Worm (Caenorhabditis elegans) whole organism, L1 larva: ENCODE data around the gene Y37D8A.19.

Experiments used
- C04F5.9 ChIP-seq: sonication (generic microtip); optimal IDR thresholded peaks from 2 replicates; lab custom pipeline; 2016; ENCODE audit warnings: missing genetic modification characterization, missing compliant biosample characterization
- C16A3.4 ChIP-seq: fragments of 150-350 bp; optimal IDR thresholded peaks from 2 replicates; lab custom pipeline; 2014; ENCODE audit warnings: missing biosample characterization, missing genetic modification characterization
- C34B4.2 ChIP-seq: sonication (generic microtip); optimal IDR thresholded peaks from 2 replicates; lab custom pipeline; 2017; ENCODE audit warnings: mild to moderate bottlenecking, missing genetic modification characterization, missing compliant biosample characterization
- F16B12.6 ChIP-seq: fragments of 150-350 bp; optimal IDR thresholded peaks from 2 replicates; lab custom pipeline; 2014; ENCODE audit warnings: missing biosample characterization, missing genetic modification characterization
- Y116A8C.19 ChIP-seq: sonication (generic microtip); optimal IDR thresholded peaks from 2 replicates; lab custom pipeline; 2016; ENCODE audit warnings: missing compliant biosample characterization, missing genetic modification characterization, borderline replicate concordance
- aha-1 ChIP-seq: fragments of 150-350 bp; optimal IDR thresholded peaks from 2 replicates; lab custom pipeline; 2014; ENCODE audit warnings: missing biosample characterization, missing genetic modification characterization
- ama-1 ChIP-seq: fragments of 150-350 bp; optimal IDR thresholded peaks from 2 replicates; lab custom pipeline; 2014
- blmp-1 ChIP-seq: fragments of 150-350 bp; optimal IDR thresholded peaks from 2 replicates; lab custom pipeline; 2014; ENCODE audit warnings: missing biosample characterization, missing genetic modification characterization
- ceh-63 ChIP-seq: fragments of 200-800 bp; sonication (Bioruptor generic); optimal IDR thresholded peaks from 2 replicates; lab custom pipeline; 2018; ENCODE audit warnings: mild to moderate bottlenecking, missing genetic modification characterization, missing compliant biosample characterization
- ces-1 ChIP-seq: fragments of 150-350 bp; optimal IDR thresholded peaks from 2 replicates; lab custom pipeline; 2014; ENCODE audit warnings: missing biosample characterization, missing genetic modification reagents, missing genetic modification characterization
- dpl-1 ChIP-seq, 3 experiments: fragments of 150-350 bp in 2 of 3; sonication (generic microtip) in 1 of 3; optimal IDR thresholded peaks; 2 replicates each; lab custom pipeline; 2014 to 2017; ENCODE audit warnings: missing biosample characterization in 3 of 3, missing genetic modification characterization in 3 of 3, missing genetic modification reagents in 3 of 3
- efl-1 ChIP-seq, 4 experiments: fragments of 150-350 bp; optimal IDR thresholded peaks in 3 of 4; peaks in 1 of 4; 1 replicate in 1 of 4; 2 replicates in 3 of 4; lab custom pipeline; 2014; ENCODE audit warnings: missing biosample characterization in 2 of 4, missing genetic modification characterization in 2 of 4, missing genetic modification reagents in 2 of 4
- efl-3 ChIP-seq: fragments of 200-800 bp; sonication (Bioruptor generic); optimal IDR thresholded peaks from 2 replicates; lab custom pipeline; 2018; ENCODE audit warnings: mild to moderate bottlenecking, missing genetic modification characterization, missing compliant biosample characterization
- fos-1 ChIP-seq: fragments of 150-350 bp; optimal IDR thresholded peaks from 2 replicates; lab custom pipeline; 2014; ENCODE audit warnings: missing biosample characterization, missing genetic modification characterization
- irx-1 ChIP-seq: sonication (generic microtip); optimal IDR thresholded peaks from 2 replicates; lab custom pipeline; 2016; ENCODE audit warnings: missing genetic modification characterization, missing compliant biosample characterization
- jun-1 ChIP-seq: fragments of 150-350 bp; optimal IDR thresholded peaks from 2 replicates; lab custom pipeline; 2014; ENCODE audit warnings: missing biosample characterization, missing genetic modification reagents, missing genetic modification characterization
- lin-14 ChIP-seq: fragments of 200-800 bp; sonication (Bioruptor generic); optimal IDR thresholded peaks from 2 replicates; lab custom pipeline; 2018; ENCODE audit warnings: mild to moderate bottlenecking, missing genetic modification characterization, moderate library complexity, missing compliant biosample characterization
- lin-35 ChIP-seq, 2 experiments: fragments of 150-350 bp; optimal IDR thresholded peaks; 2 replicates each; lab custom pipeline; 2014; ENCODE audit warnings: missing biosample characterization in 2 of 2, missing genetic modification characterization in 2 of 2, missing genetic modification reagents in 2 of 2
- lsy-2 ChIP-seq, 2 experiments: fragments of 150-350 bp; optimal IDR thresholded peaks; 2 replicates each; lab custom pipeline; 2014; ENCODE audit warnings: missing biosample characterization in 2 of 2, missing genetic modification characterization in 2 of 2
- mab-9 ChIP-seq: fragments of 200-800 bp; sonication (Bioruptor generic); IDR thresholded peaks from 2 replicates; pipeline ENCODE4 v1.3.6; 2022; ENCODE audit warnings: missing genetic modification reagents, missing genetic modification characterization, missing compliant biosample characterization
- mdl-1 ChIP-seq, 2 experiments: fragments of 150-350 bp; optimal IDR thresholded peaks; 2 replicates each; lab custom pipeline; 2014 to 2017; ENCODE audit warnings: missing biosample characterization in 2 of 2, missing genetic modification characterization in 2 of 2, inconsistent platforms in 1 of 2
- mef-2 ChIP-seq: fragments of 150-350 bp; optimal IDR thresholded peaks from 2 replicates; lab custom pipeline; 2014; ENCODE audit warnings: missing biosample characterization, missing genetic modification characterization
- mep-1 ChIP-seq: fragments of 150-350 bp; optimal IDR thresholded peaks from 2 replicates; lab custom pipeline; 2014; ENCODE audit warnings: missing biosample characterization, missing genetic modification characterization
- nhr-20 ChIP-seq: sonication (generic microtip); optimal IDR thresholded peaks from 2 replicates; lab custom pipeline; 2016; ENCODE audit warnings: mild to moderate bottlenecking, missing genetic modification characterization, missing compliant biosample characterization
- nhr-237 ChIP-seq: fragments of 150-350 bp; optimal IDR thresholded peaks from 2 replicates; lab custom pipeline; 2014; ENCODE audit warnings: missing biosample characterization, missing genetic modification characterization
- nhr-47 ChIP-seq: sonication (generic microtip); optimal IDR thresholded peaks from 2 replicates; lab custom pipeline; 2016; ENCODE audit warnings: mild to moderate bottlenecking, missing genetic modification characterization, moderate library complexity, missing compliant biosample characterization
- nhr-90 ChIP-seq: sonication (generic microtip); optimal IDR thresholded peaks from 2 replicates; lab custom pipeline; 2016; ENCODE audit warnings: mild to moderate bottlenecking, missing genetic modification characterization, missing compliant biosample characterization; ENCODE audit not compliant: poor library complexity
- pax-3 ChIP-seq: fragments of 200-800 bp; sonication (Bioruptor generic); optimal IDR thresholded peaks from 2 replicates; lab custom pipeline; 2018; ENCODE audit warnings: mild to moderate bottlenecking, missing genetic modification characterization, moderate library complexity, missing compliant biosample characterization
- rnt-1 ChIP-seq: sonication (generic microtip); optimal IDR thresholded peaks from 2 replicates; lab custom pipeline; 2016; ENCODE audit warnings: mild to moderate bottlenecking, missing genetic modification characterization, moderate library complexity, missing compliant biosample characterization
- skn-1 ChIP-seq: fragments of 150-350 bp; optimal IDR thresholded peaks from 2 replicates; lab custom pipeline; 2014; ENCODE audit warnings: missing biosample characterization, missing genetic modification characterization
- snu-23 ChIP-seq: sonication (generic microtip); optimal IDR thresholded peaks from 2 replicates; lab custom pipeline; 2016; ENCODE audit warnings: missing genetic modification characterization, missing compliant biosample characterization
- sptf-1 ChIP-seq: fragments of 150-350 bp; optimal IDR thresholded peaks from 2 replicates; lab custom pipeline; 2014; ENCODE audit warnings: missing biosample characterization, missing genetic modification characterization
- tbx-2 ChIP-seq: sonication (generic microtip); optimal IDR thresholded peaks from 2 replicates; lab custom pipeline; 2016; ENCODE audit warnings: missing genetic modification characterization, missing compliant biosample characterization
- tlp-1 ChIP-seq: fragments of 150-350 bp; optimal IDR thresholded peaks from 2 replicates; lab custom pipeline; 2014; ENCODE audit warnings: missing biosample characterization, missing genetic modification characterization
- unc-30 ChIP-seq: sonication (generic microtip); optimal IDR thresholded peaks from 2 replicates; lab custom pipeline; 2017; ENCODE audit warnings: missing biosample characterization, missing genetic modification characterization
- unc-62 ChIP-seq: fragments of 150-350 bp; optimal IDR thresholded peaks from 2 replicates; lab custom pipeline; 2014; ENCODE audit warnings: missing biosample characterization, missing genetic modification reagents, missing genetic modification characterization
- unc-98 ChIP-seq: fragments of 200-800 bp; sonication (Bioruptor generic); IDR thresholded peaks from 2 replicates; pipeline ENCODE4 v1.3.6; 2022; ENCODE audit warnings: missing genetic modification characterization, missing compliant biosample characterization
- zip-4 ChIP-seq: fragments of 200-800 bp; sonication (Bioruptor generic); optimal IDR thresholded peaks from 2 replicates; lab custom pipeline; 2018; ENCODE audit warnings: mild to moderate bottlenecking, missing genetic modification characterization, moderate library complexity, missing compliant biosample characterization

Y37D8A.19 gene

ce11 chrIII:12929573-12929972 is at the start of gene Y37D8A.19:
TSS of gene Y37D8A.19 (plus strand) at chrIII:12929873.
- TF ChIP-seq unc-30 (tag; lab: Kevin White, UChicago) (no peak), mep-1 (no peak), ama-1 (lab: Kevin White, UChicago) (no peak), fos-1 (tag; lab: Kevin White, UChicago) (no peak), ces-1 (no peak), mab-9 (GFP tag; lab: Robert Waterston, UW) (no peak), skn-1 (tag; lab: Kevin White, UChicago) (no peak), jun-1 (tag; lab: Kevin White, UChicago) (no peak), efl-1 (optimal IDR thresholded peaks at IDR 0.05; lab: Kevin White, UChicago) (no peak), efl-1 (GFP tag; optimal IDR thresholded peaks at IDR 0.05 in 1 of 2; lab: Kevin White, UChicago) (no peak), rnt-1 (tag; lab: Kevin White, UChicago) (no peak), efl-3 (no peak), lin-35 (GFP tag; optimal IDR thresholded peaks at IDR 0.05; lab: Kevin White, UChicago) (no peak), Y116A8C.19 (tag; lab: Kevin White, UChicago) (no peak)

- TF ChIP-seq C34B4.2 (no peak), blmp-1 (no peak), nhr-47 (no peak)
Measured at ce11 chrIII:12880704-12881103, 49.0 kb upstream of the Y37D8A.19 start.

DNA sequence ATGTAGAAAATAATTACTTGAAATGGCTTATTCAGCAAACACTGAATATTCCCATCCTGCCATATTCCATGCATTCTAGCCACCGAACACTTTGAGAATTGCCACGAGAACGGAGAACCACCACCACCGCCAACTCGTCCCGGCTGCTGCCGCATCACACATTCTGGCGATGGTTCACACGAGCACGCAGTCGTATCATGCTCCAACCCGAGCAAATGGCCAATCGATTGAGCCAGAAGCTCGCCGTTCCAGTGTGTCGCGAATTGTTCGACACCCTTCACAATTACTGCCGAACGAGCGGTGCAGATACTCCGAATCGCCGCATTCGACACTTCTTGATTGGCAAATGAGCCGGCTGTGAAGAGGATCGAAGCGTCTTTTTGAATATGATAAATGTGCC is 44.5 kb upstream of the Y37D8A.19 start:
- TF ChIP-seq F16B12.6 (no peak), nhr-47 (no peak), nhr-237 (no peak), ama-1 (lab: Kevin White, UChicago) (no peak), tlp-1 (tag; lab: Kevin White, UChicago) (no peak), zip-4 (GFP tag; lab: Kevin White, UChicago) (no peak), nhr-90 (tag; lab: Kevin White, UChicago) (no peak), unc-62 (GFP tag; lab: Kevin White, UChicago) (no peak)

ce11 chrIII:12891580-12891979 is 38.1 kb upstream of the Y37D8A.19 start, which contains the start of the genes Y37D8A.29 and unc-71:
TSS of gene Y37D8A.29 (minus strand) at chrIII:12891680.
TSS of gene unc-71 (minus strand) at chrIII:12891738.
- no peak for TF ChIP-seq C16A3.4 (tag; lab: Kevin White, UChicago)
- TF ChIP-seq F16B12.6: no peak
- no peak for TF ChIP-seq aha-1 (tag; lab: Kevin White, UChicago)
- TF ChIP-seq sptf-1 (tag; lab: Kevin White, UChicago): no peak
- no peak for TF ChIP-seq irx-1
- no peak for TF ChIP-seq C04F5.9
- no peak for TF ChIP-seq snu-23 (GFP tag; lab: Kevin White, UChicago)
- TF ChIP-seq dpl-1 (GFP tag; optimal IDR thresholded peaks at IDR 0.05; lab: Kevin White, UChicago): no peak
- TF ChIP-seq lin-14 (GFP tag; lab: Kevin White, UChicago): no peak
- no peak for TF ChIP-seq rnt-1 (tag; lab: Kevin White, UChicago)
- TF ChIP-seq nhr-20 (tag; lab: Kevin White, UChicago): no peak
- TF ChIP-seq mef-2 (tag; lab: Kevin White, UChicago): no peak
- TF ChIP-seq unc-98 (GFP tag; lab: Robert Waterston, UW): no peak
- no peak for TF ChIP-seq pax-3 (tag; lab: Kevin White, UChicago)
- no peak for TF ChIP-seq ceh-63 (GFP tag; lab: Kevin White, UChicago)
- TF ChIP-seq C34B4.2: no peak
- TF ChIP-seq ces-1: no peak
- TF ChIP-seq tbx-2 (tag; lab: Kevin White, UChicago): no peak
- TF ChIP-seq lsy-2 (tag; optimal IDR thresholded peaks at IDR 0.05; lab: Kevin White, UChicago): no peak
- no peak for TF ChIP-seq mdl-1 (tag; optimal IDR thresholded peaks at IDR 0.05; lab: Kevin White, UChicago)
